Worm (Caenorhabditis elegans) whole organism, L3 larva: ENCODE data around the gene smc-5.

Experiments
- aly-2 ChIP-seq: fragments of 150-350 bp; optimal IDR thresholded peaks from 2 replicates; lab custom pipeline; 2014; ENCODE audit warnings: missing biosample characterization, missing genetic modification characterization
- ama-1 ChIP-seq: fragments of 150-350 bp; optimal IDR thresholded peaks from 2 replicates; lab custom pipeline; 2018
- ceh-16 ChIP-seq: sonication (generic microtip); optimal IDR thresholded peaks from 2 replicates; lab custom pipeline; 2017; ENCODE audit warnings: missing biosample characterization, missing genetic modification characterization
- ceh-28 ChIP-seq: fragments of 150-350 bp; optimal IDR thresholded peaks from 2 replicates; lab custom pipeline; 2014; ENCODE audit warnings: missing biosample characterization, missing genetic modification reagents, missing genetic modification characterization
- ceh-82 ChIP-seq: fragments of 150-350 bp; optimal IDR thresholded peaks from 2 replicates; lab custom pipeline; 2014; ENCODE audit warnings: missing biosample characterization, missing genetic modification characterization
- ceh-9 ChIP-seq: sonication (generic microtip); optimal IDR thresholded peaks from 2 replicates; lab custom pipeline; 2018; ENCODE audit warnings: missing biosample characterization, missing genetic modification characterization
- daf-12 ChIP-seq: fragments of 150-350 bp; optimal IDR thresholded peaks from 2 replicates; lab custom pipeline; 2014; ENCODE audit warnings: missing biosample characterization, missing genetic modification reagents, missing genetic modification characterization
- egl-27 ChIP-seq: sonication (generic microtip); optimal IDR thresholded peaks from 4 replicates; lab custom pipeline; 2017; ENCODE audit warnings: missing biosample characterization, missing genetic modification reagents, missing genetic modification characterization
- egl-5 ChIP-seq: fragments of 150-350 bp; optimal IDR thresholded peaks from 2 replicates; lab custom pipeline; 2017; ENCODE audit warnings: missing biosample characterization, missing genetic modification reagents, missing genetic modification characterization, inconsistent platforms
- elt-1 ChIP-seq: fragments of 150-350 bp; optimal IDR thresholded peaks from 2 replicates; lab custom pipeline; 2014; ENCODE audit warnings: missing biosample characterization, missing genetic modification characterization
- elt-2 ChIP-seq: sonication (generic microtip); optimal IDR thresholded peaks from 2 replicates; lab custom pipeline; 2016; ENCODE audit warnings: missing genetic modification reagents, mild to moderate bottlenecking, missing genetic modification characterization, missing compliant biosample characterization
- elt-3 ChIP-seq, 3 experiments: fragments of 150-350 bp in 1 of 3; sonication (generic microtip) in 2 of 3; optimal IDR thresholded peaks; 2 replicates in 2 of 3; 4 replicates in 1 of 3; lab custom pipeline; 2014 to 2017; ENCODE audit warnings: missing biosample characterization in 3 of 3, missing genetic modification characterization in 3 of 3
- eor-1 ChIP-seq, 2 experiments: fragments of 150-350 bp; optimal IDR thresholded peaks; 2 replicates each; lab custom pipeline; 2014 to 2018; ENCODE audit warnings: missing biosample characterization in 2 of 2, missing genetic modification characterization in 2 of 2
- fkh-2 ChIP-seq: fragments of 150-350 bp; optimal IDR thresholded peaks from 2 replicates; lab custom pipeline; 2014; ENCODE audit warnings: missing biosample characterization, missing genetic modification reagents, missing genetic modification characterization
- fos-1 ChIP-seq: fragments of 150-350 bp; optimal IDR thresholded peaks from 2 replicates; lab custom pipeline; 2014; ENCODE audit warnings: missing biosample characterization, missing genetic modification characterization
- hmg-11 ChIP-seq: sonication (generic microtip); optimal IDR thresholded peaks from 2 replicates; lab custom pipeline; 2016; ENCODE audit warnings: missing genetic modification characterization, missing compliant biosample characterization
- jun-1 ChIP-seq: fragments of 150-350 bp; optimal IDR thresholded peaks from 2 replicates; lab custom pipeline; 2014; ENCODE audit warnings: missing biosample characterization, missing genetic modification reagents, missing genetic modification characterization
- lin-15B ChIP-seq: fragments of 150-350 bp; optimal IDR thresholded peaks from 2 replicates; lab custom pipeline; 2014; ENCODE audit warnings: missing biosample characterization, missing genetic modification characterization
- lin-39 ChIP-seq: fragments of 150-350 bp; optimal IDR thresholded peaks from 2 replicates; lab custom pipeline; 2018; ENCODE audit warnings: missing biosample characterization, missing genetic modification reagents, missing genetic modification characterization
- lsy-12 ChIP-seq: sonication (generic microtip); optimal IDR thresholded peaks from 2 replicates; lab custom pipeline; 2016; ENCODE audit warnings: mild to moderate bottlenecking, missing genetic modification characterization, missing compliant biosample characterization
- mdl-1 ChIP-seq: fragments of 150-350 bp; optimal IDR thresholded peaks from 2 replicates; lab custom pipeline; 2014; ENCODE audit warnings: missing biosample characterization, missing genetic modification characterization
- mml-1 ChIP-seq: fragments of 150-350 bp; sonication (generic microtip); optimal IDR thresholded peaks from 3 replicates; lab custom pipeline; 2014; ENCODE audit warnings: missing biosample characterization, missing genetic modification characterization
- nfya-1 ChIP-seq: sonication (generic microtip); optimal IDR thresholded peaks from 2 replicates; lab custom pipeline; 2017; ENCODE audit warnings: missing genetic modification characterization, mild to moderate bottlenecking, missing compliant biosample characterization, antibody characterized with exemption, moderate library complexity; ENCODE audit not compliant: insufficient read depth
- nhr-11 ChIP-seq: fragments of 150-350 bp; optimal IDR thresholded peaks from 2 replicates; lab custom pipeline; 2014; ENCODE audit warnings: missing biosample characterization, missing genetic modification characterization
- nhr-23 ChIP-seq: fragments of 150-350 bp; optimal IDR thresholded peaks from 2 replicates; lab custom pipeline; 2014; ENCODE audit warnings: missing biosample characterization, missing genetic modification reagents, missing genetic modification characterization
- nhr-237 ChIP-seq: fragments of 150-350 bp; optimal IDR thresholded peaks from 2 replicates; lab custom pipeline; 2014; ENCODE audit warnings: missing biosample characterization, missing genetic modification characterization
- nhr-25 ChIP-seq: sonication (generic microtip); optimal IDR thresholded peaks from 2 replicates; lab custom pipeline; 2017; ENCODE audit warnings: missing biosample characterization, missing genetic modification characterization
- nhr-28 ChIP-seq: fragments of 150-350 bp; optimal IDR thresholded peaks from 2 replicates; lab custom pipeline; 2014; ENCODE audit warnings: missing biosample characterization, missing genetic modification characterization
- nhr-43 ChIP-seq: sonication (generic microtip); optimal IDR thresholded peaks from 2 replicates; lab custom pipeline; 2016; ENCODE audit warnings: mild to moderate bottlenecking, missing genetic modification characterization, missing compliant biosample characterization; ENCODE audit not compliant: poor library complexity, severe bottlenecking
- nhr-67 ChIP-seq: fragments of 150-350 bp; optimal IDR thresholded peaks from 2 replicates; lab custom pipeline; 2014; ENCODE audit warnings: missing biosample characterization, missing genetic modification characterization
- nhr-76 ChIP-seq: fragments of 150-350 bp; sonication (generic microtip); optimal IDR thresholded peaks from 5 replicates; lab custom pipeline; 2014; ENCODE audit warnings: missing biosample characterization, missing genetic modification characterization
- nhr-77 ChIP-seq: fragments of 150-350 bp; optimal IDR thresholded peaks from 2 replicates; lab custom pipeline; 2014; ENCODE audit warnings: missing biosample characterization, missing genetic modification characterization
- pha-4 ChIP-seq: fragments of 150-350 bp; optimal IDR thresholded peaks from 2 replicates; lab custom pipeline; 2014; ENCODE audit warnings: missing biosample characterization, missing genetic modification reagents, missing genetic modification characterization
- pqm-1 ChIP-seq: fragments of 150-350 bp; optimal IDR thresholded peaks from 2 replicates; lab custom pipeline; 2017; ENCODE audit warnings: missing biosample characterization, missing genetic modification characterization, inconsistent platforms
- sea-2 ChIP-seq: fragments of 150-350 bp; sonication (generic microtip); optimal IDR thresholded peaks from 4 replicates; lab custom pipeline; 2014; ENCODE audit warnings: missing biosample characterization, missing genetic modification reagents, missing genetic modification characterization
- skn-1 ChIP-seq: fragments of 150-350 bp; optimal IDR thresholded peaks from 2 replicates; lab custom pipeline; 2014; ENCODE audit warnings: missing biosample characterization, missing genetic modification characterization
- tbx-2 ChIP-seq: sonication (generic microtip); optimal IDR thresholded peaks from 2 replicates; lab custom pipeline; 2016; ENCODE audit warnings: mild to moderate bottlenecking, missing genetic modification characterization, missing compliant biosample characterization
- unc-39 ChIP-seq: sonication (generic microtip); optimal IDR thresholded peaks from 4 replicates; lab custom pipeline; 2017; ENCODE audit warnings: missing biosample characterization, missing genetic modification characterization
- unc-62 ChIP-seq: fragments of 150-350 bp; sonication (generic microtip); optimal IDR thresholded peaks from 4 replicates; lab custom pipeline; 2014; ENCODE audit warnings: missing biosample characterization, missing genetic modification reagents, missing genetic modification characterization
- zag-1 ChIP-seq: fragments of 150-350 bp; optimal IDR thresholded peaks from 2 replicates; lab custom pipeline; 2014; ENCODE audit warnings: missing biosample characterization, missing genetic modification characterization
- ztf-11 ChIP-seq: fragments of 150-350 bp; optimal IDR thresholded peaks from 2 replicates; lab custom pipeline; 2014; ENCODE audit warnings: missing biosample characterization, missing genetic modification characterization
- ztf-4 ChIP-seq: fragments of 150-350 bp; optimal IDR thresholded peaks from 2 replicates; lab custom pipeline; 2014; ENCODE audit warnings: missing biosample characterization, missing genetic modification characterization

Gene smc-5

ce11 chrII:5047279-5047678 lies 14.6 kb upstream of the smc-5 start:
- TF ChIP-seq unc-62 (GFP tag; lab: Kevin White, UChicago), result no peak
- no peak for TF ChIP-seq ztf-4
- no peak for TF ChIP-seq nhr-28
- TF ChIP-seq tbx-2, result no peak
- TF ChIP-seq elt-1 (tag; lab: Kevin White, UChicago), result no peak
- TF ChIP-seq hmg-11 (tag; lab: Kevin White, UChicago), result no peak
- no peak for TF ChIP-seq daf-12 (tag; lab: Kevin White, UChicago)
- TF ChIP-seq skn-1 (tag; lab: Kevin White, UChicago), result no peak
- no peak for TF ChIP-seq fkh-2 (tag; lab: Kevin White, UChicago)
- no peak for TF ChIP-seq ceh-9 (tag; lab: Kevin White, UChicago)
- TF ChIP-seq nhr-237, result no peak
- TF ChIP-seq nfya-1 (tag; lab: Kevin White, UChicago), result peak; percentile 4
- TF ChIP-seq elt-2 (tag; lab: Kevin White, UChicago), result no peak
- no peak for TF ChIP-seq zag-1 (tag; lab: Kevin White, UChicago)
- no peak for TF ChIP-seq egl-27 (tag; lab: Kevin White, UChicago)
- TF ChIP-seq ceh-82 (tag; lab: Kevin White, UChicago), result no peak
- TF ChIP-seq nhr-76, result no peak
- TF ChIP-seq nhr-25 (tag; lab: Kevin White, UChicago), result peak; percentile 37
- TF ChIP-seq ama-1 (lab: Kevin White, UChicago), result no peak
- TF ChIP-seq pha-4, result peak; percentile 37
- TF ChIP-seq lin-15B (tag; lab: Kevin White, UChicago), result no peak
- no peak for TF ChIP-seq ceh-16 (tag; lab: Kevin White, UChicago)
- TF ChIP-seq sea-2 (GFP tag; lab: Kevin White, UChicago), result no peak
- no peak for TF ChIP-seq nhr-11
- TF ChIP-seq egl-5 (tag; lab: Kevin White, UChicago), result peak; percentile 13
- no peak for TF ChIP-seq nhr-43
- peak; percentile 36 for TF ChIP-seq nhr-23 (tag; lab: Kevin White, UChicago)
- TF ChIP-seq mml-1 (tag; lab: Kevin White, UChicago), result no peak
- TF ChIP-seq ceh-28 (tag; lab: Kevin White, UChicago), result no peak
- TF ChIP-seq lsy-12 (tag; lab: Kevin White, UChicago), result no peak
- no peak for TF ChIP-seq unc-39 (tag; lab: Kevin White, UChicago)
- no peak for TF ChIP-seq lin-39 (tag; lab: Kevin White, UChicago)
- no peak for TF ChIP-seq pqm-1 (tag; lab: Kevin White, UChicago)
- TF ChIP-seq nhr-67 (tag; lab: Kevin White, UChicago), result no peak
- TF ChIP-seq mdl-1 (tag; lab: Kevin White, UChicago), result no peak
- no peak for TF ChIP-seq eor-1 (tag; optimal IDR thresholded peaks at IDR 0.05; lab: Kevin White, UChicago)
- no peak for TF ChIP-seq jun-1 (tag; lab: Kevin White, UChicago)
- TF ChIP-seq, all 47 proteins: peak for 5

ce11 chrII:5048185-5048795 lies 13.6 kb upstream of the smc-5 start:
- TF ChIP-seq unc-39 (tag; lab: Kevin White, UChicago), result no peak
- TF ChIP-seq pha-4, result peak; percentile 53

DNA sequence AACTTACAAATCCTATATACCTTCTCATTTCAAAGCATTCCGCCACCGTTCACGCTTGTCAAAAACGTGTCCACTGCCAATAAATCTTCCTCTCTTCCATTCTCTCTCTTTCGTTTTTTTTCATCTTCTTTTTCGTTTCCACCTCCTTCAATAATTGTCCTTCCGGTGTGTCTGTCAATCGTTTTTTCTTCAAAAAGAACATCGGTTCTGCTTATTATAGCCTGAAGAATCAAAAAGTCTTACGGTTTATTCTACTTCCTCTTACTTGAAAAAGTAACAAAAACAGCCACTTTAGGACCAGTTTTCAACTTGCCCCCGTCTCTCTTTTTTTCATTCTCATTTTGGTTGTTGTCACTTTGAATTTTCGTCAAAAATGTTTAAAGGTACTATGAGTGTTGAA lies 12.7 kb upstream of the smc-5 start:
- peak; percentile 48 for TF ChIP-seq nhr-23 (tag; lab: Kevin White, UChicago)
- no peak for TF ChIP-seq zag-1 (tag; lab: Kevin White, UChicago)
- no peak for TF ChIP-seq mml-1 (tag; lab: Kevin White, UChicago)
- TF ChIP-seq sea-2 (GFP tag; lab: Kevin White, UChicago), result no peak
- TF ChIP-seq nfya-1 (tag; lab: Kevin White, UChicago), result peak; percentile 17
- peak; percentile 5 for TF ChIP-seq ceh-28 (tag; lab: Kevin White, UChicago)
- TF ChIP-seq nhr-77 (tag; lab: Kevin White, UChicago), result no peak
- no peak for TF ChIP-seq fkh-2 (tag; lab: Kevin White, UChicago)
- TF ChIP-seq nhr-11, result no peak
- TF ChIP-seq nhr-67 (tag; lab: Kevin White, UChicago), result no peak
- peak; percentile 58 for TF ChIP-seq nhr-25 (tag; lab: Kevin White, UChicago)
- no peak for TF ChIP-seq ztf-4
- TF ChIP-seq lsy-12 (tag; lab: Kevin White, UChicago), result no peak
- peak; percentile 56 for TF ChIP-seq unc-62 (GFP tag; lab: Kevin White, UChicago)
- TF ChIP-seq pqm-1 (tag; lab: Kevin White, UChicago), result no peak
- peak; percentile 13 for TF ChIP-seq nhr-43
- no peak for TF ChIP-seq aly-2 (tag; lab: Kevin White, UChicago)
- no peak for TF ChIP-seq ztf-11
- no peak for TF ChIP-seq nhr-76
- no peak for TF ChIP-seq fos-1 (tag; lab: Kevin White, UChicago)
- peak in 1 of 3 experiments; percentile 14 for TF ChIP-seq elt-3 (tag; optimal IDR thresholded peaks at IDR 0.05; lab: Kevin White, UChicago)
